Fruit fly (Drosophila melanogaster) whole organism, pupa: ENCODE measurements around the gene spas.

ENCODE experiments used
- CG13204 ChIP-seq: fragments of 200-800 bp; sonication (Bioruptor generic); optimal IDR thresholded peaks from 2 replicates; lab custom pipeline; 2018; ENCODE audit warnings: missing biosample characterization, mild to moderate bottlenecking, missing genetic modification characterization, moderate library complexity
- CG32121 ChIP-seq: fragments of 200-800 bp; sonication (Bioruptor generic); IDR thresholded peaks from 2 replicates; pipeline ENCODE4 v1.3.6; 2022; ENCODE audit warnings: missing biosample characterization, missing genetic modification characterization
- CG4496 ChIP-seq: fragments of 200-800 bp; sonication (Bioruptor generic); IDR thresholded peaks from 3 replicates; pipeline ENCODE4 v1.3.6; 2022; ENCODE audit warnings: missing biosample characterization, missing genetic modification characterization
- CG8159 ChIP-seq: fragments of 200-800 bp; sonication (Bioruptor generic); optimal IDR thresholded peaks from 3 replicates; lab custom pipeline; 2018; ENCODE audit warnings: missing biosample characterization, mild to moderate bottlenecking, missing genetic modification characterization, moderate library complexity
- D1 ChIP-seq: fragments of 200-800 bp; sonication (Bioruptor generic); optimal IDR thresholded peaks from 2 replicates; lab custom pipeline; 2018; ENCODE audit warnings: missing biosample characterization, mild to moderate bottlenecking, missing genetic modification characterization, moderate library complexity
- EcR ChIP-seq: fragments of 200-800 bp; sonication (Bioruptor generic); optimal IDR thresholded peaks from 3 replicates; lab custom pipeline; 2019; ENCODE audit warnings: missing biosample characterization, missing genetic modification characterization, mild to moderate bottlenecking, moderate library complexity, missing genetic modification reagents
- Ets98B ChIP-seq: fragments of 200-800 bp; sonication (Bioruptor generic); IDR thresholded peaks from 2 replicates; pipeline ENCODE4 v1.3.6; 2022; ENCODE audit warnings: missing biosample characterization, missing genetic modification characterization
- Pif1A ChIP-seq: fragments of 200-800 bp; sonication (Bioruptor generic); optimal IDR thresholded peaks from 3 replicates; lab custom pipeline; 2016; ENCODE audit warnings: missing biosample characterization, missing genetic modification characterization
- gl ChIP-seq: fragments of 200-800 bp; sonication (Bioruptor generic); optimal IDR thresholded peaks from 2 replicates; lab custom pipeline; 2018; ENCODE audit warnings: missing biosample characterization, mild to moderate bottlenecking, missing genetic modification characterization

DNA sequence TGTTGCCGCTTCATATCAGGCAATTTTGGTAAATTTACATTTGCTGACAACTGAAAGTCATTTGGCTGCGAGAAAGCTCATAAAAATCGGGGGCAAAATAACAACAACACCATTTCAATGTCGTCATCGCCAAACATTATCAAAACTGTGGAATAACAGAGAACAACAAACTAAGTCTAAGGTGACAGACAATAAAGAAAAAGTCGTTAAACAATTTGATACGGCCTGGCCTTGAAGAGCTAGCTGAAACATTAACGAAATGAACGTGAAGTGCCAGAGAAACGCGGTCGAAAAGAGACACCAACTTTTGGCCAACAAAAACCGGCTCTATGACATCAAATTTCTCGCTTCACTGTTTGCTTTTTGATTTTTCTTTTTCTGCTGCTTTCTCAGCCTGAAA, 52.1 kb downstream of the spas start:
- TF ChIP-seq EcR (GFP tag; lab: Kevin White, UChicago), result no peak
- TF ChIP-seq gl (tag; lab: Kevin White, UChicago), result no peak
- TF ChIP-seq CG8159 (tag; lab: Kevin White, UChicago), result no peak
- no peak for TF ChIP-seq D1 (tag; lab: Kevin White, UChicago)
- TF ChIP-seq CG4496, result no peak
- no peak for TF ChIP-seq CG32121 (GFP tag; lab: Robert Waterston, UW)
- TF ChIP-seq Pif1A (GFP tag; lab: Kevin White, UChicago), result no peak
- no peak for TF ChIP-seq Ets98B
- no peak for TF ChIP-seq CG13204 (GFP tag; lab: Kevin White, UChicago)
